Fruit fly (Drosophila melanogaster) whole organism, larva: ENCODE results near the gene CAH6.

Experiments
- noc ChIP-seq: fragments of 200-800 bp; sonication (Bioruptor generic); optimal IDR thresholded peaks from 3 replicates; lab custom pipeline; 2019; ENCODE audit warnings: missing biosample characterization, mild to moderate bottlenecking, missing genetic modification characterization, moderate library complexity

The CAH6 gene

dm6 chr3R:31257299-31257698, at the start of gene CAH6:
CAH6 (plus strand) TSS chr3R:31257599.
- TF ChIP-seq noc (tag; lab: Kevin White, UChicago), result no peak

DNA sequence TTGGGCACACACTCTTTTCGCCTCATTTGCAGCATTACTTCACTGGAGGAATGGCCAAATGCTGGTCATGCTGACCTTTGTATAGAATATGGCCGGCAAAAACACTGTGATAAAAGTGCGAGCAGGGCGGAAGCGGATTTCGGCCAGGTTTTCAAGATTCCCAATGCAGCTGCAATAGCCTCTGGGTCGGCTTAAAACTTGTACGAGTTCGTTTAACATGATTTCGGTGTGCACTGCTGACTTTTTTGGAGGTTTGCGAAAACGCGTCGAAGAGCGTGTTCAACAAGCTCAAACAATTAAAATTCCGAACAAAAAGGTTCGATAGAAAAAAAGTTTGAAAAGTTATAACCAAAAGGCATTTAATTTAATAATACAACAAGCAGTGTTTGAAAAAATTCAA, 46.8 kb upstream of the CAH6 start, which contains the start of gene chp:
Gene chp, minus strand, starts transcription at position 101 of the 400 bp plus-strand sequence.
- no peak for TF ChIP-seq noc (tag; lab: Kevin White, UChicago)

DNA sequence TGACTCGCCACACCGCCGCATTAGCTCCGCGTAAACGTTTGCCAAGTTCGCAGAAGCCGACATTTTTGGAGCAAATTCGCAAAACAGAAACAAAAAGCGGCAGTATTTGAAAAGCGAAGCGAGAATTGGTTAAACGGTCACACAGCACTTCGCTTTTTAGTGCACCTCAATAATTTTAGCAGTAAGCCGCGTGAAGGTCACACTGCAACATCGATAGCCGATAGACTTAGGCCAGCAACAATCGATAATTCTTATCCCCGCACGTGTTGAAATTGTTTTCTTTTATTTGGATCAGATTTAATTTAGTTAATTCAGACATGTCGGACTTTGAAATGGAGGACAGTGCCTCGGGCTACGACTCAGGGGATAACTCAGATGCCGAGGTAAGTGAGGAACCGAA, 44.2 kb upstream of the CAH6 start, which contains the start of the genes Zwilch and CG1542:
Gene Zwilch, minus strand, starts transcription at position 150 of the 400 bp plus-strand sequence.
Gene CG1542, plus strand, starts transcription at position 232 of the 400 bp plus-strand sequence.
- TF ChIP-seq noc (tag; lab: Kevin White, UChicago), result no peak

dm6 chr3R:31215830-31216229, 41.6 kb upstream of the CAH6 start, which contains the start of gene CG15561:
CG15561 (minus strand) TSS chr3R:31215942.
- no peak for TF ChIP-seq noc (tag; lab: Kevin White, UChicago)

DNA sequence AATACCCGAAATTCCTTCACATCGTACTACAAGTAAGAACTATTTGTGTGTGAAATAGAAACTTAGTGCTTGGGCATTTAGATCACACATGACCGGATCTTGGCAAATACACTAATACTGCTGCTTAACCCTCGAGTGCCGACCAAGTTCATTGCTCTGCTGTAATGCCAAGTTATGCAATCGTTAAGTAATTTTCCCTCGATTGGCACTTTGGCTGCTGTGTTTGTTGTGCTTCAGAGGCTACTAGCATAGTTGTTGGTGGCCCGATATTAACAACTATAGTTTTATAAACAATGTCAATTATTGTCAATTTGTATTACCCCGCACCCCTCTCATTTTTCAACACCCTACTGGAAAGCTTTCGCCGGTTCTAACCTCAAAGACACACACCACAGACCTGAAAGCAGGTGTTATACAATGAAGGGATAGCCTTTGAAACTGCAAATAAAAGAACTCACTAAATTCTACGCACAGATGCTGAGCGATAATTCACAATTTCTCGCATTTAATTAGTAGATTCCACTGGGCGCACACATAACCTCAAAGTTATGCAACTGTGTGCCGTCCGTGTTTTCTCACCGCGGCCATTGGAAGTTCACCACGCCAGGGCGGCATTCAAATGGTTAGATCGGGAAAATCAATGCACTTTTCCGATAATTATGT, 39.1 kb upstream of the CAH6 start:
- TF ChIP-seq noc (tag; lab: Kevin White, UChicago), result peak; percentile 10

DNA sequence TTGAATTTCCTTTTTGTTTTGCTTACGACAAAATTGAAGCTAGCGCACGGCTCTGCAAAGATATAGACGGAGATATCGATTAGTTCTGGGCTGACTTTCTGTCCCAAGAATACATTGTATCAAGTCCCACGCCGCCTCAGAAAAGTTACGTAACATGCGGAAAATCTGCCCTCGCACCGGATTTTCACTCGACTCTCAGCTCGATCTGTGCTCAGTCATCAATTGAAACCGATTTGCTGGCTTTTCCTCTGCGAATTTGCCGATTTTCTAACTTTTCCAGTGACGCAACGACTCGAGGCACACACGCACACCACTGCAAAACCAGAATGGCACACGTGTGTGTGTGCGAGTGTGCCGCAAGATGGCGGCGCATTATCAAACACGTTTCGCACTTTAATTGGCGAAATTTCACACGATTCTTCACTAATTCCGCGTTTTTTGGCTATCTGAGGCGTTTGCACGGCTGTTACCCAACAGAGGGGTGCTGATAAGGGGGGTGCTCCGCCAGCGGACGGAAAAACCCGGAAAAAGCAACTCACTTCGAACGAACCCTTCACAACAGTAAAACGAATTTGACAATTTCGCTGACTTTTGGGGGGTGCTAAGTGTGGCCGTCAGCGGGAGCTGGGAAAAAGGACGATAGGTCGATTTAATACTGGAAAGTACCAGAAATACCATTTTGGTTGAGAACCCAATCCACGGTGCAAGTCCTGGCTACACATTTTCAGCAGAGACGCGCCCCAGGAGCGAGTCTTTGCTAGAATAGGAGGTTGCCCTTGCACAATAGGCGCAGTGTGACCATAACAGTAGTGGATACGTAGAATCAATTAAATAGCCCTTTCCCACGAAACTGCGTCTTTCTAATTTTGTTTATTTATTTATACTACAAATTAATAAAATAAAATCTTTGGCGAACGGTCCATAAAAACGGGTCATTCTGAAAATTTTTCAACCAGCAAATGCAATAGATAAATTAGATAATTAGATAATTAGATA, 38.1 kb upstream of the CAH6 start, which contains the start of gene ATPsynC:
Gene ATPsynC, minus strand, starts transcription at position 634 of the 996 bp plus-strand sequence.
- peak; percentile 48 for TF ChIP-seq noc (tag; lab: Kevin White, UChicago)

DNA sequence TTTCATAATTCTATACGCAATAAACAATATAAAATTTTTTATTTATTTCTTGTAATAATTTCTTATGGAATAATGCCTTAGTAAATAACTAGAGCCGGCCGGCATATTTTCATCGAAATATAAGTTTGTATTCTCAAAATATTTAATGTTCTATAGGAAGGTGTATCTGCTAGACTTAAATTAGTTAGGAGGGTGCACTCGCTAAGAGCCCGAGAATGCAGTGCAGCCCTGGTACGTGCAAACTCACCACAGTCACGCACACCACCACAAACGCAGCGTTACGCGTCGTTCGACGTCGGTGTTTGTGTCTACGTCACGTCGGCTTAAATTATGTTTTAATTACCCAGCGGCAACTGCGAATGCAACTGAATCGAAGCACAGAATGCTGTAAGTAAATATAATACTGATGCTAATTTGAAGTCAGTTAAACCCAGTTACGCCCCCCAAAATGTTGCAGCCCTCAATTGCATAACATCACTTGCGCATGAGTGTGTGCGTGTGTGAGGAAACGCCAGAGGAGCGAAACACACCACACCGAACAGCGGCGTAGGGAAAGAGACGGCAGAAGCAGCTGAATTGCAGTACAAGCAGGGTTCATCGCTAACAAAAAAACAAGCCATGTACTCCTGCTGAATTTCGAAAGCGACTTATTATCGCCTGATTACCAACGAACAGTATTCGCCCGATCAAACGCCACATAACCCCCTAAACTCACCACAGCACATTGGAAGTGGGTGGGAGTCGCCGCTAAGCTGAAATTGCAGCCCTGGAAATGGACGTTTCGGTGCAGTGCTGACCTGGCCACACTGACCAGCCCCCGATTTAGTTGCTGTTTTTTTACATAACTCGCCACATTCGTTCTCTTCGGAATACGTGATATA, 36.7 kb upstream of the CAH6 start, which contains the start of gene CG12054:
Gene CG12054, plus strand, starts transcription at position 247 of the 881 bp plus-strand sequence.
- no peak for TF ChIP-seq noc (tag; lab: Kevin White, UChicago)

- TF ChIP-seq noc (tag; lab: Kevin White, UChicago), result peak; percentile 25
Measured at dm6 chr3R:31221337-31222047, 35.9 kb upstream of the CAH6 start.

- TF ChIP-seq noc (tag; lab: Kevin White, UChicago), result peak; percentile 49
Measured at dm6 chr3R:31222125-31222889, 35.1 kb upstream of the CAH6 start.

- TF ChIP-seq noc (tag; lab: Kevin White, UChicago), result no peak
Measured at dm6 chr3R:31222890-31223569, 34.4 kb upstream of the CAH6 start.

DNA sequence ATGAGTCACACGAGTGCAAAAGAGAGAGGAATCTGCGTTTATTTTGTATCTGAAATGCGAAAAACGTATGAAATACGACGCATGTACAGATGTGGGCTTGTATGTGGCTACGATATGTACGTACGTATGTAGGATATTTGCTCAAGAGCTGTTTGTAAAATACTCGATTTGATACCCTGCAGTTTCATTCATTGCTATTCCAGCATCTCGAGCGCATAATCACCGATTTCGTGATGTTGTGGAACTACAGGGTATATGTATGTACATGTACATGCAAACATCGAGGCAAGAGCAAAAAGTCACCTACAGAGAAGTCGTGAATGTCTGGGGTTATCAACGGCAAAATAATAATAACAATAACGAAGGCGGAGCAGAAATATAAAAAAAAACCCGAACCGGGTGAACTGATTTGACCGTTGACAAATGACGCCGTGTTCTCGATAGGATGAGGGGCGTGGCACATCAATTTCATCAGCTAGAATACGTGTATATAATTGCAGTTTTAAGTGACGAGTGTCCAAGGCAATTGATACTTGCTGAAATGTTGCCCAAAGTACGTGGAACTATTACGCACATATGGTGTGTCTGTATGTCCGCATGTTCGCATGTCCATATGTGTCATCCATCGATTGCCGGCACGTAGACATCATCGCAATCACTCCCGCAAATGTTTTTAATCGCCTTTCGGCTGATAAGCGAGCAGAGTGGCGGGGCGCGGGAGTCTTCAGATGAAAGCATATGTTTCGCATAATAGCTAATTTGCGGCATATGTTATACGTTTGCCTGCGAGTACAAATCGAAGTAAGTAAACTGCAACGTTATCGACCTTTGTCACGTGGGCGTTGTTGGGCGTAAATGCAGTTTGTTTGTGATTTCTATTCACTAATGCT, 33.2 kb upstream of the CAH6 start:
- TF ChIP-seq noc (tag; lab: Kevin White, UChicago), result peak; percentile 74
